Worm (Caenorhabditis elegans) whole organism, young adult: ENCODE results near the gene F10C2.5.

Source experiments
- D2030.7 ChIP-seq: fragments of 200-800 bp; sonication (Bioruptor generic); IDR thresholded peaks from 2 replicates; pipeline ENCODE4 v1.3.6; 2022; ENCODE audit warnings: missing genetic modification reagents, missing genetic modification characterization, missing compliant biosample characterization
- F22D6.2 ChIP-seq: sonication (generic microtip); optimal IDR thresholded peaks from 2 replicates; lab custom pipeline; 2016; ENCODE audit warnings: mild to moderate bottlenecking, missing genetic modification characterization, missing compliant biosample characterization
- F23B12.7 ChIP-seq: sonication (generic microtip); optimal IDR thresholded peaks from 2 replicates; lab custom pipeline; 2017; ENCODE audit warnings: missing genetic modification characterization, mild to moderate bottlenecking, missing compliant biosample characterization, antibody characterized with exemption, moderate library complexity; ENCODE audit not compliant: insufficient read depth
- F57C9.4 ChIP-seq: sonication (generic microtip); optimal IDR thresholded peaks from 2 replicates; lab custom pipeline; 2017; ENCODE audit warnings: mild to moderate bottlenecking, missing genetic modification characterization, missing compliant biosample characterization
- K12H6.12 ChIP-seq: fragments of 200-800 bp; sonication (Bioruptor generic); optimal IDR thresholded peaks from 2 replicates; lab custom pipeline; 2018; ENCODE audit warnings: mild to moderate bottlenecking, missing genetic modification characterization, missing compliant biosample characterization
- T26A5.8 ChIP-seq: sonication (generic microtip); optimal IDR thresholded peaks from 2 replicates; lab custom pipeline; 2016; ENCODE audit warnings: missing genetic modification characterization, missing compliant biosample characterization
- Y67H2A.10 ChIP-seq: fragments of 200-800 bp; sonication (Bioruptor generic); conservative IDR thresholded peaks from 2 replicates; pipeline ENCODE4 v1.3.6; 2022; ENCODE audit warnings: missing genetic modification reagents, missing genetic modification characterization, missing compliant biosample characterization
- attf-3 ChIP-seq: fragments of 200-800 bp; sonication (Bioruptor generic); conservative IDR thresholded peaks from 2 replicates; pipeline ENCODE4 v1.3.6; 2022; ENCODE audit warnings: missing genetic modification reagents, missing genetic modification characterization, missing compliant biosample characterization
- attf-6 ChIP-seq: fragments of 200-800 bp; sonication (Bioruptor generic); IDR thresholded peaks from 2 replicates; pipeline ENCODE4 v1.3.6; 2022; ENCODE audit warnings: missing genetic modification reagents, missing genetic modification characterization, missing compliant biosample characterization
- ceh-100 ChIP-seq: fragments of 200-800 bp; sonication (Bioruptor generic); IDR thresholded peaks from 2 replicates; pipeline ENCODE4 v1.3.6; 2022; ENCODE audit warnings: missing genetic modification reagents, missing genetic modification characterization, missing compliant biosample characterization
- ceh-27 ChIP-seq: fragments of 200-800 bp; sonication (Bioruptor generic); optimal IDR thresholded peaks from 2 replicates; lab custom pipeline; 2018; ENCODE audit warnings: mild to moderate bottlenecking, missing genetic modification characterization, moderate library complexity, missing compliant biosample characterization
- ceh-79 ChIP-seq: sonication (generic microtip); optimal IDR thresholded peaks from 2 replicates; lab custom pipeline; 2017; ENCODE audit warnings: mild to moderate bottlenecking, missing genetic modification characterization, missing compliant biosample characterization
- die-1 ChIP-seq: sonication (generic microtip); optimal IDR thresholded peaks from 2 replicates; lab custom pipeline; 2016; ENCODE audit warnings: missing genotype, mild to moderate bottlenecking, missing genetic modification characterization, missing compliant biosample characterization
- ekl-4 ChIP-seq: fragments of 200-800 bp; sonication (Bioruptor generic); IDR thresholded peaks from 2 replicates; pipeline ENCODE4 v1.3.6; 2022; ENCODE audit warnings: missing genetic modification reagents, missing genetic modification characterization, missing compliant biosample characterization
- fkh-3 ChIP-seq: sonication (generic microtip); optimal IDR thresholded peaks from 2 replicates; lab custom pipeline; 2016; ENCODE audit warnings: mild to moderate bottlenecking, missing genetic modification characterization, missing compliant biosample characterization
- gei-17 ChIP-seq: fragments of 200-800 bp; sonication (Bioruptor generic); optimal IDR thresholded peaks from 2 replicates; lab custom pipeline; 2018; ENCODE audit warnings: mild to moderate bottlenecking, missing genetic modification characterization, missing compliant biosample characterization
- lin-26 ChIP-seq: fragments of 200-800 bp; sonication (Bioruptor generic); IDR thresholded peaks from 2 replicates; pipeline ENCODE4 v1.3.6; 2022; ENCODE audit warnings: missing genetic modification reagents, missing genetic modification characterization, missing compliant biosample characterization
- lsy-27 ChIP-seq: sonication (generic microtip); optimal IDR thresholded peaks from 2 replicates; lab custom pipeline; 2017; ENCODE audit warnings: missing genetic modification characterization, mild to moderate bottlenecking, missing compliant biosample characterization, antibody characterized with exemption, missing genotype, borderline replicate concordance; ENCODE audit not compliant: insufficient read depth
- madf-6 ChIP-seq: fragments of 200-800 bp; sonication (Bioruptor generic); IDR thresholded peaks from 2 replicates; pipeline ENCODE4 v1.3.6; 2022; ENCODE audit warnings: missing genetic modification reagents, missing genetic modification characterization, missing compliant biosample characterization
- mcd-1 ChIP-seq: fragments of 200-800 bp; sonication (Bioruptor generic); IDR thresholded peaks from 2 replicates; pipeline ENCODE4 v1.3.6; 2022; ENCODE audit warnings: missing genetic modification reagents, missing genetic modification characterization, missing compliant biosample characterization
- nhr-120 ChIP-seq: fragments of 200-800 bp; sonication (Bioruptor generic); IDR thresholded peaks from 2 replicates; pipeline ENCODE4 v1.3.6; 2022; ENCODE audit warnings: missing genetic modification characterization, missing compliant biosample characterization
- nhr-80 ChIP-seq: sonication (generic microtip); optimal IDR thresholded peaks from 2 replicates; lab custom pipeline; 2016; ENCODE audit warnings: missing genetic modification characterization, missing compliant biosample characterization
- pha-4 ChIP-seq: fragments of 150-350 bp; sonication (generic microtip); optimal IDR thresholded peaks from 2 replicates; lab custom pipeline; 2014; ENCODE audit warnings: missing biosample characterization, missing genetic modification reagents, missing genetic modification characterization
- rpc-1 ChIP-seq, 2 experiments: fragments of 150-350 bp in 1 of 2; sonication (generic microtip) in 1 of 2; optimal IDR thresholded peaks; 2 replicates each; lab custom pipeline; 2014 to 2018; ENCODE audit warnings: missing biosample characterization in 1 of 2, missing genetic modification characterization in 1 of 2, missing genetic modification reagents in 1 of 2, missing genotype in 1 of 2
- sdz-38 ChIP-seq: sonication (generic microtip); optimal IDR thresholded peaks from 2 replicates; lab custom pipeline; 2016; ENCODE audit warnings: missing genotype, missing genetic modification characterization, missing compliant biosample characterization
- snpc-3.4 ChIP-seq: sonication (generic microtip); optimal IDR thresholded peaks from 2 replicates; lab custom pipeline; 2017; ENCODE audit warnings: missing genetic modification characterization, mild to moderate bottlenecking, missing compliant biosample characterization, antibody characterized with exemption, moderate library complexity, missing genotype, missing genetic modification reagents
- sptf-2 ChIP-seq: fragments of 200-800 bp; sonication (Bioruptor generic); optimal IDR thresholded peaks from 2 replicates; lab custom pipeline; 2018; ENCODE audit warnings: mild to moderate bottlenecking, missing genetic modification characterization, missing compliant biosample characterization
- ztf-18 ChIP-seq: sonication (generic microtip); optimal IDR thresholded peaks from 2 replicates; lab custom pipeline; 2016; ENCODE audit warnings: missing genotype, mild to moderate bottlenecking, missing genetic modification characterization, missing compliant biosample characterization
- ztf-22 ChIP-seq: fragments of 200-800 bp; sonication (Bioruptor generic); optimal IDR thresholded peaks from 2 replicates; lab custom pipeline; 2018; ENCODE audit warnings: mild to moderate bottlenecking, missing genetic modification characterization, moderate library complexity, missing compliant biosample characterization

F10C2.5 gene

ce11 chrV:12085867-12086634, 40.8 kb downstream of the F10C2.5 start (continued):
- no peak for TF ChIP-seq gei-17 (GFP tag; lab: Kevin White, UChicago)
- TF ChIP-seq T26A5.8: no peak
- TF ChIP-seq F57C9.4 (tag; lab: Kevin White, UChicago): no peak

- TF ChIP-seq ztf-18 (tag; lab: Kevin White, UChicago) (no peak), ceh-100 (GFP tag; lab: Robert Waterston, UW) (no peak), K12H6.12 (tag; lab: Kevin White, UChicago) (no peak), attf-6 (GFP tag; lab: Robert Waterston, UW) (no peak), die-1 (tag; lab: Kevin White, UChicago) (no peak), ekl-4 (GFP tag; lab: Robert Waterston, UW) (no peak)
Measured at ce11 chrV:12086934-12087333, 41.7 kb downstream of the F10C2.5 start, which contains the start of gene gana-1. gana-1 (plus strand) TSS chrV:12087234.

ce11 chrV:12088773-12089172, 43.5 kb downstream of the F10C2.5 start, which contains the start of gene R07B7.12:
R07B7.12 (plus strand) TSS chrV:12089073.
- TF ChIP-seq snpc-3.4 (tag; lab: Kevin White, UChicago) (no peak), ceh-79 (tag; lab: Kevin White, UChicago) (no peak), ceh-27 (GFP tag; lab: Kevin White, UChicago) (no peak), lin-26 (GFP tag; lab: Robert Waterston, UW) (no peak), lsy-27 (tag; lab: Kevin White, UChicago) (no peak), ztf-22 (GFP tag; lab: Kevin White, UChicago) (no peak), K12H6.12 (tag; lab: Kevin White, UChicago) (no peak), F23B12.7 (tag; lab: Kevin White, UChicago) (no peak), F22D6.2 (tag; lab: Kevin White, UChicago) (no peak), sptf-2 (no peak), rpc-1 (optimal IDR thresholded peaks at IDR 0.05; lab: Kevin White, UChicago) (no peak), rpc-1 (tag; optimal IDR thresholded peaks at IDR 0.05; lab: Kevin White, UChicago) (no peak), fkh-3 (tag; lab: Kevin White, UChicago) (no peak), Y67H2A.10 (GFP tag; lab: Robert Waterston, UW) (no peak), madf-6 (no peak), D2030.7 (GFP tag; lab: Robert Waterston, UW) (no peak)

- TF ChIP-seq mcd-1 (GFP tag; lab: Robert Waterston, UW) (no peak), nhr-80 (peak; percentile 63), sdz-38 (tag; lab: Kevin White, UChicago) (no peak)
Measured at ce11 chrV:12091759-12092158, 46.5 kb downstream of the F10C2.5 start, which contains the start of gene nhr-206. nhr-206 (plus strand) TSS chrV:12092006.

ce11 chrV:12094030-12094429, 48.8 kb downstream of the F10C2.5 start, which contains the start of gene nhr-208:
nhr-208 (plus strand) TSS chrV:12094317.
- TF ChIP-seq pha-4 (tag; lab: Kevin White, UChicago) (no peak), nhr-120 (no peak), attf-3 (GFP tag; lab: Robert Waterston, UW) (no peak)
